Fruit fly (Drosophila melanogaster) whole organism, embryonic: ENCODE measurements around the gene Moca-cyp.

ENCODE experiments used
- Aef1 ChIP-seq: fragments of 200-800 bp; sonication (Bioruptor generic); IDR thresholded peaks from 3 replicates; pipeline ENCODE4 v1.3.6; 2022; ENCODE audit warnings: missing biosample characterization, missing genetic modification characterization
- B-H2 ChIP-seq: fragments of 200-800 bp; sonication (Bioruptor generic); optimal IDR thresholded peaks from 2 replicates; lab custom pipeline; 2018; ENCODE audit warnings: missing biosample characterization, mild to moderate bottlenecking, missing genetic modification characterization
- BEAF-32 ChIP-seq: fragments of 200-800 bp; sonication (Bioruptor generic); optimal IDR thresholded peaks from 3 replicates; lab custom pipeline; 2017; ENCODE audit warnings: missing biosample characterization, missing genetic modification characterization, mild to moderate bottlenecking, moderate library complexity, missing genetic modification reagents
- CG10209 ChIP-seq: fragments of 200-800 bp; sonication (Bioruptor generic); optimal IDR thresholded peaks from 3 replicates; lab custom pipeline; 2017; ENCODE audit warnings: missing biosample characterization, mild to moderate bottlenecking, missing genetic modification characterization, missing genetic modification reagents
- CG11504 ChIP-seq: fragments of 200-800 bp; sonication (Bioruptor generic); optimal IDR thresholded peaks from 3 replicates; lab custom pipeline; 2019; ENCODE audit warnings: missing biosample characterization, mild to moderate bottlenecking, missing genetic modification characterization, moderate library complexity
- CG12155 ChIP-seq: fragments of 200-800 bp; sonication (Bioruptor generic); optimal IDR thresholded peaks from 3 replicates; lab custom pipeline; 2016; ENCODE audit warnings: missing biosample characterization, missing genetic modification characterization
- CG12659 ChIP-seq: fragments of 200-800 bp; sonication (Bioruptor generic); optimal IDR thresholded peaks from 3 replicates; lab custom pipeline; 2017; ENCODE audit warnings: mild to moderate bottlenecking, missing biosample characterization, missing genetic modification reagents, missing genetic modification characterization
- CG13624 ChIP-seq: fragments of 200-800 bp; sonication (Bioruptor generic); optimal IDR thresholded peaks from 2 replicates; lab custom pipeline; 2016; ENCODE audit warnings: missing biosample characterization, missing genetic modification characterization
- CG14860 ChIP-seq: fragments of 200-800 bp; sonication (Bioruptor generic); IDR thresholded peaks from 3 replicates; pipeline ENCODE4 v1.3.6; 2022; ENCODE audit warnings: missing biosample characterization, missing genetic modification characterization; ENCODE audit not compliant: partially characterized antibody
- CG1529 ChIP-seq: fragments of 200-800 bp; sonication (Bioruptor generic); optimal IDR thresholded peaks from 3 replicates; lab custom pipeline; 2018; ENCODE audit warnings: missing biosample characterization, missing genetic modification characterization
- CG15514 ChIP-seq: fragments of 200-800 bp; sonication (Bioruptor generic); optimal IDR thresholded peaks from 3 replicates; lab custom pipeline; 2017; ENCODE audit warnings: missing biosample characterization, missing genetic modification characterization, mild to moderate bottlenecking, moderate library complexity, missing genetic modification reagents
- CG2202 ChIP-seq: fragments of 200-800 bp; sonication (Bioruptor generic); optimal IDR thresholded peaks from 2 replicates; lab custom pipeline; 2018; ENCODE audit warnings: missing biosample characterization, mild to moderate bottlenecking, missing genetic modification characterization
- CG31441 ChIP-seq: fragments of 200-800 bp; sonication (Bioruptor generic); IDR thresholded peaks from 2 replicates; pipeline ENCODE4 v1.3.6; 2022; ENCODE audit warnings: missing biosample characterization, missing genetic modification characterization
- CG32772 ChIP-seq: fragments of 200-800 bp; sonication (Bioruptor generic); IDR thresholded peaks from 2 replicates; pipeline ENCODE4 v1.3.6; 2022; ENCODE audit warnings: missing biosample characterization, missing genetic modification characterization
- CG7963 ChIP-seq: fragments of 200-800 bp; sonication (Bioruptor generic); IDR thresholded peaks from 3 replicates; pipeline ENCODE4 v1.3.6; 2022; ENCODE audit warnings: missing biosample characterization, missing genetic modification characterization; ENCODE audit not compliant: partially characterized antibody
- CG7987 ChIP-seq: fragments of 200-800 bp; sonication (Bioruptor generic); optimal IDR thresholded peaks from 2 replicates; lab custom pipeline; 2018; ENCODE audit warnings: missing biosample characterization, mild to moderate bottlenecking, missing genetic modification characterization, moderate library complexity
- Ets65A ChIP-seq: fragments of 200-800 bp; sonication (Bioruptor generic); peaks from one replicate; lab custom pipeline; 2016; ENCODE audit warnings: missing biosample characterization, missing genetic modification characterization
- HLH4C ChIP-seq: fragments of 200-800 bp; sonication (Bioruptor generic); IDR thresholded peaks from 3 replicates; pipeline ENCODE4 v1.3.6; 2022; ENCODE audit warnings: missing biosample characterization, missing genetic modification characterization; ENCODE audit not compliant: partially characterized antibody
- Jarid2 ChIP-seq: fragments of 200-800 bp; sonication (Bioruptor generic); optimal IDR thresholded peaks from 3 replicates; lab custom pipeline; 2017; ENCODE audit warnings: mild to moderate bottlenecking, missing biosample characterization, missing genetic modification reagents, missing genetic modification characterization
- MESR4 ChIP-seq: fragments of 200-800 bp; sonication (Bioruptor generic); optimal IDR thresholded peaks from 2 replicates; lab custom pipeline; 2018; ENCODE audit warnings: missing biosample characterization, mild to moderate bottlenecking, missing genetic modification characterization, moderate library complexity
- MTF-1 ChIP-seq: fragments of 200-800 bp; sonication (Bioruptor generic); optimal IDR thresholded peaks from 2 replicates; lab custom pipeline; 2018; ENCODE audit warnings: missing biosample characterization, mild to moderate bottlenecking, missing genetic modification characterization, borderline replicate concordance
- Med ChIP-seq: fragments of 200-800 bp; sonication (Bioruptor generic); peaks from one replicate; lab custom pipeline; 2016; ENCODE audit warnings: missing biosample characterization, missing genetic modification characterization, mild to moderate bottlenecking, inconsistent platforms, moderate library complexity
- Pdp1 ChIP-seq, 2 experiments: fragments of 200-800 bp; sonication (Bioruptor generic); optimal IDR thresholded peaks; 3 replicates each; lab custom pipeline; 2016; ENCODE audit warnings: missing biosample characterization in 2 of 2, missing genetic modification characterization in 2 of 2, mild to moderate bottlenecking in 1 of 2, moderate library complexity in 1 of 2
- Scr ChIP-seq: fragments of 200-800 bp; sonication (Bioruptor generic); IDR thresholded peaks from 2 replicates; pipeline ENCODE4 v1.3.6; 2022; ENCODE audit warnings: missing biosample characterization, missing genetic modification characterization; ENCODE audit not compliant: partially characterized antibody
- bigmax ChIP-seq: fragments of 200-800 bp; sonication (Bioruptor generic); optimal IDR thresholded peaks from 2 replicates; lab custom pipeline; 2018; ENCODE audit warnings: missing biosample characterization, mild to moderate bottlenecking, missing genetic modification characterization
- cad ChIP-seq: fragments of >200 bp; optimal IDR thresholded peaks from 2 replicates; lab custom pipeline; 2017; ENCODE audit warnings: missing biosample characterization, missing genetic modification characterization
- chm ChIP-seq: fragments of 200-800 bp; sonication (Bioruptor generic); IDR thresholded peaks from 2 replicates; pipeline ENCODE4 v1.3.6; 2022; ENCODE audit warnings: missing biosample characterization, missing genetic modification characterization
- crp ChIP-seq, 2 experiments: fragments of 200-800 bp; sonication (Bioruptor generic); optimal IDR thresholded peaks; 2 replicates in 1 of 2; 3 replicates in 1 of 2; lab custom pipeline; 2017; ENCODE audit warnings: missing biosample characterization in 2 of 2, missing genetic modification characterization in 2 of 2, mild to moderate bottlenecking in 1 of 2, moderate library complexity in 1 of 2
- dmrt11E ChIP-seq: fragments of 200-800 bp; sonication (Bioruptor generic); optimal IDR thresholded peaks from 3 replicates; lab custom pipeline; 2018; ENCODE audit warnings: missing biosample characterization, mild to moderate bottlenecking, missing genetic modification characterization, moderate library complexity
- exex ChIP-seq: fragments of 200-800 bp; sonication (Bioruptor generic); optimal IDR thresholded peaks from 4 replicates; lab custom pipeline; 2018; ENCODE audit warnings: missing biosample characterization, mild to moderate bottlenecking, missing genetic modification characterization, moderate library complexity
- lab ChIP-seq: fragments of 200-800 bp; sonication (Bioruptor generic); optimal IDR thresholded peaks from 3 replicates; lab custom pipeline; 2017; ENCODE audit warnings: missing biosample characterization, missing genetic modification characterization, mild to moderate bottlenecking, moderate library complexity, missing genetic modification reagents
- mirr ChIP-seq: fragments of 200-800 bp; sonication (Bioruptor generic); optimal IDR thresholded peaks from 3 replicates; lab custom pipeline; 2018; ENCODE audit warnings: missing biosample characterization, mild to moderate bottlenecking, missing genetic modification characterization
- pb ChIP-seq: fragments of 200-800 bp; sonication (Bioruptor generic); optimal IDR thresholded peaks from 3 replicates; lab custom pipeline; 2016; ENCODE audit warnings: missing biosample characterization, missing genetic modification characterization
- repo ChIP-seq: fragments of 200-800 bp; sonication (Bioruptor generic); optimal IDR thresholded peaks from 2 replicates; lab custom pipeline; 2016; ENCODE audit warnings: missing biosample characterization, missing genetic modification characterization
- sc ChIP-seq, 3 experiments: fragments of >200 bp in 2 of 3; fragments of 200-800 bp in 1 of 3; sonication (Bioruptor generic) in 1 of 3; optimal IDR thresholded peaks; 2 replicates in 2 of 3; 3 replicates in 1 of 3; lab custom pipeline; 2017; ENCODE audit warnings: mild to moderate bottlenecking in 1 of 3, missing biosample characterization in 1 of 3, missing genetic modification characterization in 1 of 3, missing genetic modification reagents in 1 of 3
- sens ChIP-seq: fragments of 200-800 bp; sonication (Bioruptor generic); peaks from one replicate; lab custom pipeline; 2016; ENCODE audit warnings: missing biosample characterization, missing genetic modification characterization
- sisA ChIP-seq: fragments of 200-800 bp; sonication (Bioruptor generic); IDR thresholded peaks from 2 replicates; pipeline ENCODE4 v1.3.6; 2022; ENCODE audit warnings: missing biosample characterization, missing genetic modification characterization
- sob ChIP-seq: fragments of 200-800 bp; sonication (Bioruptor generic); IDR thresholded peaks from 2 replicates; pipeline ENCODE4 v1.3.6; 2022; ENCODE audit warnings: missing biosample characterization, missing genetic modification characterization
- sug ChIP-seq: fragments of 200-800 bp; optimal IDR thresholded peaks from 2 replicates; lab custom pipeline; 2019; ENCODE audit warnings: missing biosample characterization, mild to moderate bottlenecking, missing genetic modification characterization, moderate library complexity
- tll ChIP-seq, 2 experiments: fragments of 200-800 bp in 1 of 2; fragments of >200 bp in 1 of 2; sonication (Bioruptor generic) in 1 of 2; optimal IDR thresholded peaks; 2 replicates each; lab custom pipeline; 2017 to 2019; ENCODE audit warnings: missing biosample characterization in 2 of 2, missing genetic modification characterization in 2 of 2, mild to moderate bottlenecking in 1 of 2, moderate library complexity in 1 of 2
- trem ChIP-seq: fragments of 200-800 bp; optimal IDR thresholded peaks from 3 replicates; lab custom pipeline; 2019; ENCODE audit warnings: missing biosample characterization, mild to moderate bottlenecking, missing genetic modification characterization, moderate library complexity
- twi ChIP-seq: fragments of 200-800 bp; optimal IDR thresholded peaks from 2 replicates; lab custom pipeline; 2019; ENCODE audit warnings: missing biosample characterization, mild to moderate bottlenecking, missing genetic modification characterization, moderate library complexity
- zf30C ChIP-seq: fragments of 200-800 bp; sonication (Bioruptor generic); optimal IDR thresholded peaks from 3 replicates; lab custom pipeline; 2018; ENCODE audit warnings: missing biosample characterization, mild to moderate bottlenecking, missing genetic modification characterization
- zfh1 ChIP-seq: fragments of 200-800 bp; sonication (Bioruptor generic); IDR thresholded peaks from 3 replicates; pipeline ENCODE4 v1.3.6; 2022; ENCODE audit warnings: missing biosample characterization, missing genetic modification characterization

The Moca-cyp gene

dm6 chr3R:28327132-28327531 is 13.0 kb upstream of the Moca-cyp start (continued):
- TF ChIP-seq pb (GFP tag; lab: Kevin White, UChicago), result no peak
- TF ChIP-seq cad (GFP tag; lab: Kevin White, UChicago), result no peak
- TF ChIP-seq chm (GFP tag; lab: Robert Waterston, UW), result no peak
- no peak for TF ChIP-seq sc (optimal IDR thresholded peaks at IDR 0.05; lab: Kevin White, UChicago)
- no peak for TF ChIP-seq sc (GFP tag; optimal IDR thresholded peaks at IDR 0.05; lab: Kevin White, UChicago)
- TF ChIP-seq sisA (GFP tag; lab: Robert Waterston, UW), result no peak
- no peak for TF ChIP-seq Aef1 (GFP tag; lab: Robert Waterston, UW)
- peak; percentile 40 for TF ChIP-seq dmrt11E (tag; lab: Kevin White, UChicago)
- no peak for TF ChIP-seq bigmax (GFP tag; lab: Kevin White, UChicago)
- no peak for TF ChIP-seq trem (tag; lab: Kevin White, UChicago)
- no peak for TF ChIP-seq Scr (GFP tag; lab: Robert Waterston, UW)
- TF ChIP-seq lab (GFP tag; lab: Kevin White, UChicago), result no peak
- TF ChIP-seq CG15514 (GFP tag; lab: Kevin White, UChicago), result peak; percentile 10
- TF ChIP-seq CG1529 (GFP tag; lab: Kevin White, UChicago), result peak; percentile 21
- no peak for TF ChIP-seq Jarid2 (GFP tag; lab: Kevin White, UChicago)
- no peak for TF ChIP-seq repo (GFP tag; lab: Kevin White, UChicago)
- TF ChIP-seq MTF-1 (GFP tag; lab: Kevin White, UChicago), result no peak

- peak; percentile 54 for TF ChIP-seq CG7987 (GFP tag; lab: Kevin White, UChicago)
- no peak for TF ChIP-seq BEAF-32 (GFP tag; lab: Kevin White, UChicago)
- TF ChIP-seq mirr (GFP tag; lab: Kevin White, UChicago), result peak; percentile 46
- peak in 1 of 2 experiments; percentile 15 for TF ChIP-seq Pdp1 (GFP tag; optimal IDR thresholded peaks at IDR 0.05; lab: Kevin White, UChicago)
- TF ChIP-seq sug (tag; lab: Kevin White, UChicago), result peak; percentile 72
- TF ChIP-seq twi, result peak; percentile 82
- no peak for TF ChIP-seq zf30C (GFP tag; lab: Kevin White, UChicago)
- TF ChIP-seq sens (GFP tag; lab: Kevin White, UChicago), result peak; percentile 60
- no peak for TF ChIP-seq CG2202
- TF ChIP-seq B-H2 (GFP tag; lab: Kevin White, UChicago), result peak; percentile 26
- peak; percentile 17 for TF ChIP-seq Med (GFP tag; lab: Kevin White, UChicago)
- 0 out of 2 replicates have a peak, but pooled peaks have one; percentile 5 for TF ChIP-seq sob (GFP tag; lab: Robert Waterston, UW)
- no peak for TF ChIP-seq MESR4 (GFP tag; lab: Kevin White, UChicago)
- peak; percentile 48 for TF ChIP-seq exex (tag; lab: Kevin White, UChicago)
- TF ChIP-seq CG31441 (GFP tag; lab: Robert Waterston, UW), result no peak
These were observed 12.2 kb upstream of the Moca-cyp start for dm6 chr3R:28327709-28328467.

dm6 chr3R:28328780-28329546 is 11.2 kb upstream of the Moca-cyp start:
- TF ChIP-seq CG7963 (GFP tag; lab: Robert Waterston, UW), result no peak
- TF ChIP-seq Ets65A (GFP tag; lab: Kevin White, UChicago), result peak; percentile 46
- peak; percentile 83 for TF ChIP-seq CG10209
- TF ChIP-seq CG12155 (GFP tag; lab: Kevin White, UChicago), result peak; percentile 62
- TF ChIP-seq tll (GFP tag; optimal IDR thresholded peaks at IDR 0.05; lab: Kevin White, UChicago), result no peak
- peak; percentile 69 for TF ChIP-seq CG12659 (GFP tag; lab: Kevin White, UChicago)
- TF ChIP-seq HLH4C (GFP tag; lab: Robert Waterston, UW), result no peak
- TF ChIP-seq CG32772 (GFP tag; lab: Robert Waterston, UW), result peak; percentile 44
- TF ChIP-seq CG13624 (GFP tag; lab: Kevin White, UChicago), result peak; percentile 60
- peak; percentile 63 for TF ChIP-seq CG11504 (tag; lab: Kevin White, UChicago)
- no peak for TF ChIP-seq CG14860 (GFP tag; lab: Robert Waterston, UW)
- TF ChIP-seq crp (GFP tag; optimal IDR thresholded peaks at IDR 0.05; lab: Kevin White, UChicago), result peak in 1 of 2 experiments; percentile 36
- TF ChIP-seq zfh1 (GFP tag; lab: Robert Waterston, UW), result peak; percentile 86
